Worm (Caenorhabditis elegans): ENCODE results near the gene D1086.6.

ce11 chrV:14088051-14088450 lies 8.4 kb downstream of the D1086.6 start, which contains the start of gene D1086.19:
- TF ChIP-seq mep-1 (tag; optimal IDR thresholded peaks at IDR 0.05) (no peak), nhr-41 (GFP tag; IDR thresholded peaks at IDR 0.05) (no peak), R02D3.7 (tag; optimal IDR thresholded peaks at IDR 0.05) (no peak), Y75B8A.6 (GFP tag; IDR thresholded peaks at IDR 0.05) (no peak), nhr-237 (tag; optimal IDR thresholded peaks at IDR 0.05) (no peak), spr-3 (GFP tag; optimal IDR thresholded peaks at IDR 0.05) (no peak), F37D6.2 (tag; optimal IDR thresholded peaks at IDR 0.05) (no peak), dpl-1 (GFP tag; optimal IDR thresholded peaks at IDR 0.05) (no peak), mxl-3 (GFP tag; optimal IDR thresholded peaks at IDR 0.05) (no peak), lin-39 (tag; optimal IDR thresholded peaks at IDR 0.05) (no peak), nhr-10 (tag; optimal IDR thresholded peaks at IDR 0.05) (no peak)
